Fruit fly (Drosophila melanogaster) whole organism, pupa: ENCODE data around the gene mei-P26.

Experiments
- CG15710 ChIP-seq: fragments of 200-800 bp; sonication (Bioruptor generic); optimal IDR thresholded peaks from 2 replicates; lab custom pipeline; 2018; ENCODE audit warnings: missing biosample characterization, mild to moderate bottlenecking, missing genetic modification characterization, moderate library complexity
- fd96Ca ChIP-seq: fragments of 200-800 bp; sonication (Bioruptor generic); IDR thresholded peaks from 3 replicates; pipeline ENCODE4 v1.3.6; 2022; ENCODE audit warnings: missing biosample characterization, missing genetic modification characterization

- TF ChIP-seq CG15710 (tag; lab: Kevin White, UChicago) (no peak), fd96Ca (GFP tag; lab: Robert Waterston, UW) (no peak)
These were observed 35.1 kb upstream of the mei-P26 start for dm6 chrX:9128012-9128280.
